Worm (Caenorhabditis elegans) whole organism, late embryonic: Measurements from ENCODE around the gene B0272.4.

Source experiments
- C38D4.7 ChIP-seq: fragments of 200-800 bp; sonication (Bioruptor generic); optimal IDR thresholded peaks from 2 replicates; lab custom pipeline; 2018; ENCODE audit warnings: mild to moderate bottlenecking, missing genetic modification characterization, moderate library complexity, missing compliant biosample characterization
- F13H6.1 ChIP-seq: sonication (generic microtip); optimal IDR thresholded peaks from 2 replicates; lab custom pipeline; 2016; ENCODE audit warnings: missing genetic modification characterization, missing compliant biosample characterization
- K02D7.2 ChIP-seq: sonication (generic microtip); optimal IDR thresholded peaks from 2 replicates; lab custom pipeline; 2017; ENCODE audit warnings: mild to moderate bottlenecking, missing genetic modification characterization, missing compliant biosample characterization
- T23F11.4 ChIP-seq: fragments of 200-800 bp; sonication (Bioruptor generic); optimal IDR thresholded peaks from 2 replicates; lab custom pipeline; 2018; ENCODE audit warnings: mild to moderate bottlenecking, missing genetic modification characterization, missing compliant biosample characterization
- ahr-1 ChIP-seq: sonication (generic microtip); optimal IDR thresholded peaks from 2 replicates; lab custom pipeline; 2016; ENCODE audit warnings: missing genetic modification characterization, missing compliant biosample characterization
- ama-1 ChIP-seq: fragments of 150-350 bp; optimal IDR thresholded peaks from 2 replicates; lab custom pipeline; 2014
- ceh-14 ChIP-seq: sonication (generic microtip); optimal IDR thresholded peaks from 2 replicates; lab custom pipeline; 2016; ENCODE audit warnings: missing genotype, missing genetic modification characterization, missing compliant biosample characterization
- ceh-18 ChIP-seq: sonication (generic microtip); optimal IDR thresholded peaks from 2 replicates; lab custom pipeline; 2016; ENCODE audit warnings: missing genetic modification characterization, missing compliant biosample characterization
- ceh-19 ChIP-seq: fragments of 200-800 bp; sonication (Bioruptor generic); optimal IDR thresholded peaks from 2 replicates; lab custom pipeline; 2018; ENCODE audit warnings: mild to moderate bottlenecking, missing genetic modification characterization, missing compliant biosample characterization
- ceh-2 ChIP-seq: sonication (generic microtip); optimal IDR thresholded peaks from 2 replicates; lab custom pipeline; 2016; ENCODE audit warnings: missing genotype, missing genetic modification characterization, missing compliant biosample characterization
- ceh-24 ChIP-seq: sonication (generic microtip); optimal IDR thresholded peaks from 2 replicates; lab custom pipeline; 2016; ENCODE audit warnings: mild to moderate bottlenecking, missing genetic modification characterization, missing compliant biosample characterization
- ceh-30 ChIP-seq: fragments of 150-350 bp; optimal IDR thresholded peaks from 2 replicates; lab custom pipeline; 2014; ENCODE audit warnings: missing biosample characterization, missing genetic modification characterization
- ceh-31 ChIP-seq: sonication (generic microtip); optimal IDR thresholded peaks from 2 replicates; lab custom pipeline; 2016; ENCODE audit warnings: missing genetic modification characterization, missing compliant biosample characterization
- ceh-34 ChIP-seq: sonication (generic microtip); optimal IDR thresholded peaks from 2 replicates; lab custom pipeline; 2016; ENCODE audit warnings: mild to moderate bottlenecking, missing genetic modification characterization, missing compliant biosample characterization
- ceh-48 ChIP-seq: sonication (generic microtip); optimal IDR thresholded peaks from 2 replicates; lab custom pipeline; 2016; ENCODE audit warnings: missing genetic modification characterization, inconsistent platforms, missing compliant biosample characterization
- ceh-9 ChIP-seq: sonication (generic microtip); optimal IDR thresholded peaks from 2 replicates; lab custom pipeline; 2016; ENCODE audit warnings: mild to moderate bottlenecking, missing genetic modification characterization, inconsistent platforms, missing compliant biosample characterization
- che-1 ChIP-seq: sonication (generic microtip); optimal IDR thresholded peaks from 2 replicates; lab custom pipeline; 2016; ENCODE audit warnings: mild to moderate bottlenecking, missing genetic modification characterization, missing compliant biosample characterization
- elt-2 ChIP-seq: sonication (generic microtip); optimal IDR thresholded peaks from 2 replicates; lab custom pipeline; 2016; ENCODE audit warnings: missing genetic modification reagents, missing genetic modification characterization, missing compliant biosample characterization
- elt-4 ChIP-seq: sonication (generic microtip); optimal IDR thresholded peaks from 2 replicates; lab custom pipeline; 2016; ENCODE audit warnings: missing genetic modification characterization, missing compliant biosample characterization
- eyg-1 ChIP-seq: sonication (generic microtip); optimal IDR thresholded peaks from 2 replicates; lab custom pipeline; 2016; ENCODE audit warnings: missing genotype, missing genetic modification characterization, missing compliant biosample characterization
- fax-1 ChIP-seq: sonication (generic microtip); optimal IDR thresholded peaks from 2 replicates; lab custom pipeline; 2016; ENCODE audit warnings: missing genotype, missing genetic modification characterization, missing compliant biosample characterization
- fkh-10 ChIP-seq: fragments of 150-350 bp; optimal IDR thresholded peaks from 2 replicates; lab custom pipeline; 2014; ENCODE audit warnings: missing biosample characterization, missing genetic modification reagents, missing genetic modification characterization
- fkh-6 ChIP-seq: sonication (generic microtip); optimal IDR thresholded peaks from 2 replicates; lab custom pipeline; 2016; ENCODE audit warnings: missing genetic modification characterization, missing compliant biosample characterization
- gmeb-2 ChIP-seq: sonication (generic microtip); optimal IDR thresholded peaks from 2 replicates; lab custom pipeline; 2016; ENCODE audit warnings: missing genetic modification characterization, inconsistent platforms, missing compliant biosample characterization
- hlh-30 ChIP-seq: sonication (generic microtip); optimal IDR thresholded peaks from 2 replicates; lab custom pipeline; 2017; ENCODE audit warnings: antibody characterized with exemption, missing genetic modification characterization, missing compliant biosample characterization; ENCODE audit not compliant: insufficient read depth
- hlh-8 ChIP-seq: sonication (generic microtip); optimal IDR thresholded peaks from 2 replicates; lab custom pipeline; 2016; ENCODE audit warnings: missing genotype, missing genetic modification characterization, missing compliant biosample characterization
- lim-6 ChIP-seq: sonication (generic microtip); optimal IDR thresholded peaks from 2 replicates; lab custom pipeline; 2016; ENCODE audit warnings: missing genetic modification characterization, missing compliant biosample characterization
- madf-2 ChIP-seq: sonication (generic microtip); optimal IDR thresholded peaks from 2 replicates; lab custom pipeline; 2017; ENCODE audit warnings: missing genetic modification characterization, missing compliant biosample characterization
- mec-3 ChIP-seq: sonication (generic microtip); optimal IDR thresholded peaks from 2 replicates; lab custom pipeline; 2016; ENCODE audit warnings: borderline replicate concordance, missing genetic modification characterization, missing compliant biosample characterization
- nfya-1 ChIP-seq: sonication (generic microtip); optimal IDR thresholded peaks from 2 replicates; lab custom pipeline; 2017; ENCODE audit warnings: missing genetic modification characterization, mild to moderate bottlenecking, missing compliant biosample characterization, antibody characterized with exemption, moderate library complexity
- nhr-11 ChIP-seq: fragments of 150-350 bp; optimal IDR thresholded peaks from 2 replicates; lab custom pipeline; 2014; ENCODE audit warnings: missing biosample characterization, missing genetic modification characterization
- pag-3 ChIP-seq: sonication (generic microtip); optimal IDR thresholded peaks from 2 replicates; lab custom pipeline; 2016; ENCODE audit warnings: missing compliant biosample characterization, missing genetic modification characterization, borderline replicate concordance
- pat-9 ChIP-seq: fragments of 200-800 bp; sonication (Bioruptor generic); optimal IDR thresholded peaks from 2 replicates; lab custom pipeline; 2018; ENCODE audit warnings: mild to moderate bottlenecking, missing genetic modification characterization, moderate library complexity, missing compliant biosample characterization
- pax-1 ChIP-seq: fragments of 150-350 bp; optimal IDR thresholded peaks from 2 replicates; lab custom pipeline; 2014; ENCODE audit warnings: missing biosample characterization, missing genetic modification characterization
- pha-2 ChIP-seq: sonication (generic microtip); optimal IDR thresholded peaks from 2 replicates; lab custom pipeline; 2017; ENCODE audit warnings: mild to moderate bottlenecking, missing genetic modification characterization, missing compliant biosample characterization
- pqm-1 ChIP-seq: sonication (generic microtip); optimal IDR thresholded peaks from 2 replicates; lab custom pipeline; 2016; ENCODE audit warnings: missing genetic modification characterization, missing compliant biosample characterization
- pros-1 ChIP-seq: fragments of 150-350 bp; optimal IDR thresholded peaks from 2 replicates; lab custom pipeline; 2014; ENCODE audit warnings: missing biosample characterization, missing genetic modification reagents, missing genetic modification characterization
- ref-2 ChIP-seq: sonication (generic microtip); optimal IDR thresholded peaks from 2 replicates; lab custom pipeline; 2016; ENCODE audit warnings: missing genetic modification characterization, missing compliant biosample characterization
- rnt-1 ChIP-seq: sonication (generic microtip); optimal IDR thresholded peaks from 2 replicates; lab custom pipeline; 2016; ENCODE audit warnings: missing genetic modification characterization, missing compliant biosample characterization
- sox-2 ChIP-seq: fragments of 200-800 bp; sonication (Bioruptor generic); IDR thresholded peaks from 2 replicates; pipeline ENCODE4 v1.3.6; 2022; ENCODE audit warnings: missing genetic modification reagents, missing genetic modification characterization, missing compliant biosample characterization
- sox-4 ChIP-seq: sonication (generic microtip); optimal IDR thresholded peaks from 2 replicates; lab custom pipeline; 2017; ENCODE audit warnings: mild to moderate bottlenecking, missing genetic modification characterization, inconsistent platforms, missing compliant biosample characterization
- syd-9 ChIP-seq: sonication (generic microtip); optimal IDR thresholded peaks from 2 replicates; lab custom pipeline; 2016; ENCODE audit warnings: mild to moderate bottlenecking, missing genetic modification characterization, moderate library complexity, missing compliant biosample characterization
- tbx-2 ChIP-seq: sonication (generic microtip); optimal IDR thresholded peaks from 2 replicates; lab custom pipeline; 2016; ENCODE audit warnings: missing genetic modification characterization, missing compliant biosample characterization
- tbx-7 ChIP-seq: sonication (generic microtip); optimal IDR thresholded peaks from 2 replicates; lab custom pipeline; 2016; ENCODE audit warnings: missing genotype, missing genetic modification characterization, missing compliant biosample characterization
- ttx-3 ChIP-seq: sonication (generic microtip); optimal IDR thresholded peaks from 2 replicates; lab custom pipeline; 2016; ENCODE audit warnings: missing genetic modification reagents, missing genetic modification characterization, missing compliant biosample characterization
- unc-42 ChIP-seq: sonication (generic microtip); optimal IDR thresholded peaks from 2 replicates; lab custom pipeline; 2016; ENCODE audit warnings: missing genotype, missing genetic modification characterization, missing compliant biosample characterization
- unc-55 ChIP-seq: sonication (generic microtip); optimal IDR thresholded peaks from 2 replicates; lab custom pipeline; 2017; ENCODE audit warnings: missing biosample characterization, missing genetic modification reagents, missing genetic modification characterization
- unc-86 ChIP-seq: sonication (generic microtip); optimal IDR thresholded peaks from 2 replicates; lab custom pipeline; 2016; ENCODE audit warnings: missing genetic modification characterization, missing compliant biosample characterization
- zip-5 ChIP-seq: sonication (generic microtip); optimal IDR thresholded peaks from 2 replicates; lab custom pipeline; 2016; ENCODE audit warnings: missing genetic modification characterization, missing compliant biosample characterization

B0272.4 gene

ce11 chrX:9465722-9466132 is 37.5 kb downstream of the B0272.4 start (continued):
- TF ChIP-seq hlh-30 (tag; lab: Kevin White, UChicago) (peak; percentile 72), ceh-34 (peak; percentile 80), ama-1 (lab: Kevin White, UChicago) (no peak), ceh-31 (peak; percentile 94), unc-86 (tag; lab: Kevin White, UChicago) (peak; percentile 23), tbx-2 (tag; lab: Kevin White, UChicago) (peak; percentile 85), sox-2 (GFP tag; lab: Robert Waterston, UW) (0 out of 2 replicates have a peak, but pooled peaks have one; percentile 14), unc-42 (peak; percentile 96), elt-2 (tag; lab: Kevin White, UChicago) (peak; percentile 60), rnt-1 (tag; lab: Kevin White, UChicago) (peak; percentile 91), pat-9 (tag; lab: Kevin White, UChicago) (peak; percentile 21), ceh-24 (no peak), K02D7.2 (no peak), pag-3 (tag; lab: Kevin White, UChicago) (no peak), nhr-11 (peak; percentile 18), gmeb-2 (tag; lab: Kevin White, UChicago) (peak; percentile 1), mec-3 (no peak), pax-1 (tag; lab: Kevin White, UChicago) (peak; percentile 92), pros-1 (peak; percentile 23), ahr-1 (no peak), ref-2 (peak; percentile 77), fkh-10 (GFP tag; lab: Kevin White, UChicago) (peak; percentile 86), pqm-1 (peak; percentile 81), ceh-48 (tag; lab: Kevin White, UChicago) (peak; percentile 86), che-1 (no peak), T23F11.4 (GFP tag; lab: Kevin White, UChicago) (no peak)

DNA sequence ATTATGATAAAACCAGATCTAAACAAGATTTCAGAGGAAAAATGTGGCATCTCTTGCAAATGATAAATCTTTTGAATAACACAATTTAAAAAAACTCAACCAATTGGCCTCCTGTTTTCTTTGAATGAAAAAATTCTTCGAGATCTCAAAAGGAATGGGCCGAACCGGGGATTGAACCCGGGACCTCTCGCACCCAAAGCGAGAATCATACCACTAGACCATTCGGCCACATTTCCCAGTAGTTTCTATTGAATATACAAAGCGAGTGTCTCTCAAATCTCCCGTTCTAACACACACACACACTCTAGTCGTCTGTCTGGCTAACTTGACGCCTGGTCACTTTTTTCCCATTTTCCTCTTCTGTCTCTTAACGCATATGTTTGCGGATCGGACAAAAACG is 39.3 kb downstream of the B0272.4 start:
- peak; percentile 54 for TF ChIP-seq pax-1 (tag; lab: Kevin White, UChicago)
- TF ChIP-seq ceh-9 (tag; lab: Kevin White, UChicago): peak; percentile 26
- peak; percentile 87 for TF ChIP-seq pha-2 (tag; lab: Kevin White, UChicago)
- peak; percentile 40 for TF ChIP-seq ref-2
- TF ChIP-seq ceh-2 (tag; lab: Kevin White, UChicago): peak; percentile 79
- TF ChIP-seq T23F11.4 (GFP tag; lab: Kevin White, UChicago): peak; percentile 78
- TF ChIP-seq fkh-6 (tag; lab: Kevin White, UChicago): peak; percentile 80
- peak; percentile 34 for TF ChIP-seq zip-5 (tag; lab: Kevin White, UChicago)
- peak; percentile 51 for TF ChIP-seq ceh-30 (tag; lab: Kevin White, UChicago)
- peak; percentile 80 for TF ChIP-seq pros-1
- peak; percentile 87 for TF ChIP-seq syd-9
- TF ChIP-seq fax-1 (tag; lab: Kevin White, UChicago): peak; percentile 78
- peak; percentile 51 for TF ChIP-seq pag-3 (tag; lab: Kevin White, UChicago)
- TF ChIP-seq hlh-30 (tag; lab: Kevin White, UChicago): peak; percentile 27
- peak; percentile 7 for TF ChIP-seq lim-6 (tag; lab: Kevin White, UChicago)
- peak; percentile 89 for TF ChIP-seq sox-2 (GFP tag; lab: Robert Waterston, UW)
- peak; percentile 49 for TF ChIP-seq tbx-7 (tag; lab: Kevin White, UChicago)
- peak; percentile 77 for TF ChIP-seq sox-4 (tag; lab: Kevin White, UChicago)
- TF ChIP-seq unc-86 (tag; lab: Kevin White, UChicago): peak; percentile 86
- peak; percentile 58 for TF ChIP-seq elt-4 (tag; lab: Kevin White, UChicago)
- TF ChIP-seq tbx-2 (tag; lab: Kevin White, UChicago): peak; percentile 78
- peak; percentile 39 for TF ChIP-seq eyg-1
- peak; percentile 89 for TF ChIP-seq ceh-34
- TF ChIP-seq C38D4.7 (GFP tag; lab: Kevin White, UChicago): peak; percentile 74
- TF ChIP-seq ceh-14 (tag; lab: Kevin White, UChicago): peak; percentile 90
- TF ChIP-seq ceh-19: peak; percentile 88
- peak; percentile 83 for TF ChIP-seq F13H6.1 (tag; lab: Kevin White, UChicago)
- TF ChIP-seq madf-2: peak; percentile 85
- no peak for TF ChIP-seq ama-1 (lab: Kevin White, UChicago)
- no peak for TF ChIP-seq unc-55 (GFP tag; lab: Kevin White, UChicago)
- TF ChIP-seq nhr-11: no peak
- peak; percentile 49 for TF ChIP-seq hlh-8 (tag; lab: Kevin White, UChicago)
- peak; percentile 89 for TF ChIP-seq ttx-3 (tag; lab: Kevin White, UChicago)
- peak; percentile 84 for TF ChIP-seq ahr-1
- peak; percentile 45 for TF ChIP-seq unc-42
- peak; percentile 87 for TF ChIP-seq gmeb-2 (tag; lab: Kevin White, UChicago)
- TF ChIP-seq nfya-1 (tag; lab: Kevin White, UChicago): peak; percentile 72
- peak; percentile 90 for TF ChIP-seq ceh-18 (tag; lab: Kevin White, UChicago)
